Fruit fly (Drosophila melanogaster) whole organism, wandering third instar larva: ENCODE data around the gene Uch.

Source experiments
- Abd-B ChIP-seq: fragments of >200 bp; optimal IDR thresholded peaks from 2 replicates; lab custom pipeline; 2017; ENCODE audit warnings: missing biosample characterization, missing genetic modification characterization
- CG32264 ChIP-seq: fragments of 200-800 bp; sonication (Bioruptor generic); optimal IDR thresholded peaks from 2 replicates; lab custom pipeline; 2016; ENCODE audit warnings: missing biosample characterization, missing genetic modification characterization
- CG9705 ChIP-seq: fragments of 200-800 bp; sonication (Bioruptor generic); optimal IDR thresholded peaks from 2 replicates; lab custom pipeline; 2018; ENCODE audit warnings: missing biosample characterization, mild to moderate bottlenecking, missing genetic modification characterization
- CrebA ChIP-seq: fragments of 200-800 bp; sonication (Bioruptor generic); optimal IDR thresholded peaks from 2 replicates; lab custom pipeline; 2016; ENCODE audit warnings: missing biosample characterization, mild to moderate bottlenecking, missing genetic modification characterization, borderline replicate concordance
- Dfd ChIP-seq: fragments of >200 bp; optimal IDR thresholded peaks from 2 replicates; lab custom pipeline; 2017; ENCODE audit warnings: missing biosample characterization, missing genetic modification characterization
- Dif ChIP-seq: fragments of 200-275, 200-300 bp; sonication (Bioruptor generic); optimal IDR thresholded peaks from 2 replicates; lab custom pipeline; 2018; ENCODE audit warnings: missing biosample characterization, missing genetic modification characterization; ENCODE audit not compliant: partially characterized antibody
- GATAd ChIP-seq: sonication (Bioruptor generic); optimal IDR thresholded peaks from 2 replicates; lab custom pipeline; 2016; ENCODE audit warnings: missing biosample characterization, missing genetic modification characterization
- HLH106 ChIP-seq: fragments of 200-800 bp; optimal IDR thresholded peaks from 3 replicates; lab custom pipeline; 2019; ENCODE audit warnings: missing biosample characterization, mild to moderate bottlenecking, missing genetic modification characterization, moderate library complexity
- Hnf4 ChIP-seq: fragments of 200-800 bp; sonication (Bioruptor generic); optimal IDR thresholded peaks from 2 replicates; lab custom pipeline; 2016; ENCODE audit warnings: missing biosample characterization, mild to moderate bottlenecking, missing genetic modification characterization
- Hr78 ChIP-seq: fragments of >200 bp; optimal IDR thresholded peaks from 2 replicates; lab custom pipeline; 2017; ENCODE audit warnings: missing biosample characterization, missing genetic modification characterization
- Hr83 ChIP-seq: fragments of 200-300 bp; sonication (Bioruptor generic); optimal IDR thresholded peaks from 2 replicates; lab custom pipeline; 2016; ENCODE audit warnings: missing biosample characterization, mild to moderate bottlenecking, missing genetic modification characterization, moderate library complexity; ENCODE audit not compliant: poor library complexity, severe bottlenecking
- Jra ChIP-seq: sonication (Bioruptor generic); optimal IDR thresholded peaks from 2 replicates; lab custom pipeline; 2016; ENCODE audit warnings: missing biosample characterization, missing genetic modification characterization
- Mio ChIP-seq: sonication (Bioruptor generic); optimal IDR thresholded peaks from 2 replicates; lab custom pipeline; 2016; ENCODE audit warnings: missing biosample characterization, missing genetic modification characterization
- Myc ChIP-seq: fragments of >200 bp; optimal IDR thresholded peaks from 2 replicates; lab custom pipeline; 2017
- N ChIP-seq: fragments of >200 bp; optimal IDR thresholded peaks from 2 replicates; lab custom pipeline; 2018; ENCODE audit warnings: missing biosample characterization, missing external identifiers, missing genetic modification characterization
- OdsH ChIP-seq: fragments of 200-800 bp; sonication (Bioruptor generic); optimal IDR thresholded peaks from 2 replicates; lab custom pipeline; 2016; ENCODE audit warnings: missing biosample characterization, mild to moderate bottlenecking, missing genetic modification characterization
- Rel ChIP-seq, 2 experiments: fragments of 200-800 bp; sonication (Bioruptor generic) in 1 of 2; optimal IDR thresholded peaks; 2 replicates in 1 of 2; 3 replicates in 1 of 2; lab custom pipeline; 2016 to 2019; ENCODE audit warnings: mild to moderate bottlenecking in 2 of 2, missing biosample characterization in 2 of 2, missing genetic modification characterization in 2 of 2, moderate library complexity in 1 of 2
- Sp1 ChIP-seq: fragments of 200-800 bp; sonication (Bioruptor generic); optimal IDR thresholded peaks from 3 replicates; lab custom pipeline; 2019; ENCODE audit warnings: missing biosample characterization, mild to moderate bottlenecking, missing genetic modification characterization, moderate library complexity
- Vsx2 ChIP-seq: fragments of 200-300, 225-300 bp; sonication (Bioruptor generic); optimal IDR thresholded peaks from 2 replicates; lab custom pipeline; 2018; ENCODE audit warnings: missing biosample characterization, missing genetic modification characterization; ENCODE audit not compliant: partially characterized antibody
- br ChIP-seq: fragments of 200-800 bp; sonication (Bioruptor generic); optimal IDR thresholded peaks from 2 replicates; lab custom pipeline; 2016; ENCODE audit warnings: missing biosample characterization, missing genetic modification characterization
- brk ChIP-seq: fragments of 200-800 bp; sonication (Bioruptor generic); optimal IDR thresholded peaks from 2 replicates; lab custom pipeline; 2016; ENCODE audit warnings: missing biosample characterization, mild to moderate bottlenecking, missing genetic modification characterization
- dl ChIP-seq, 2 experiments: fragments of 175-275, 200-275 bp in 1 of 2; fragments of 200-275 bp in 1 of 2; sonication (Bioruptor generic); optimal IDR thresholded peaks; lab custom pipeline; 2018; ENCODE audit warnings: mild to moderate bottlenecking in 2 of 2, missing biosample characterization in 2 of 2, missing genetic modification characterization in 2 of 2, moderate library complexity in 2 of 2; ENCODE audit not compliant: partially characterized antibody in 2 of 2, insufficient read depth in 1 of 2
- dmrt93B ChIP-seq: fragments of 200-800 bp; sonication (Bioruptor generic); optimal IDR thresholded peaks from 2 replicates; lab custom pipeline; 2018; ENCODE audit warnings: missing biosample characterization, mild to moderate bottlenecking, missing genetic modification characterization
- dsf ChIP-seq: sonication (Bioruptor generic); optimal IDR thresholded peaks from 2 replicates; lab custom pipeline; 2016; ENCODE audit warnings: missing biosample characterization, missing genetic modification characterization, borderline replicate concordance
- ey ChIP-seq: fragments of 200-800 bp; sonication (Bioruptor generic); optimal IDR thresholded peaks from 2 replicates; lab custom pipeline; 2016; ENCODE audit warnings: missing biosample characterization, missing genetic modification characterization
- foxo ChIP-seq, 2 experiments: fragments of 200-800 bp; sonication (Bioruptor generic); optimal IDR thresholded peaks; 2 replicates in 1 of 2; 3 replicates in 1 of 2; lab custom pipeline; 2016 to 2017; ENCODE audit warnings: missing biosample characterization in 2 of 2, missing genetic modification characterization in 2 of 2
- fru ChIP-seq: fragments of 200-800 bp; sonication (Bioruptor generic); optimal IDR thresholded peaks from 3 replicates; lab custom pipeline; 2016; ENCODE audit warnings: missing biosample characterization, mild to moderate bottlenecking, missing genetic modification characterization
- h ChIP-seq: fragments of 200-800 bp; sonication (Bioruptor generic); optimal IDR thresholded peaks from 3 replicates; lab custom pipeline; 2016; ENCODE audit warnings: missing biosample characterization, mild to moderate bottlenecking, missing genetic modification characterization
- jim ChIP-seq: fragments of 175-275, 200-325 bp; sonication (Bioruptor generic); optimal IDR thresholded peaks from 2 replicates; lab custom pipeline; 2016; ENCODE audit warnings: missing biosample characterization, mild to moderate bottlenecking, missing genetic modification characterization
- lola ChIP-seq: fragments of >200 bp; optimal IDR thresholded peaks from 2 replicates; lab custom pipeline; 2017; ENCODE audit warnings: missing biosample characterization, missing genetic modification characterization
- pan ChIP-seq: fragments of >200 bp; optimal IDR thresholded peaks from 2 replicates; lab custom pipeline; 2017
- psq ChIP-seq: fragments of 200-800 bp; sonication (Bioruptor generic); optimal IDR thresholded peaks from 3 replicates; lab custom pipeline; 2017; ENCODE audit warnings: missing biosample characterization, mild to moderate bottlenecking, missing genetic modification characterization, moderate library complexity
- rgr ChIP-seq: fragments of 200-800 bp; sonication (Bioruptor generic); optimal IDR thresholded peaks from 3 replicates; lab custom pipeline; 2016; ENCODE audit warnings: missing biosample characterization, mild to moderate bottlenecking, missing genetic modification characterization
- sage ChIP-seq: fragments of 200-800 bp; sonication (Bioruptor generic); optimal IDR thresholded peaks from 2 replicates; lab custom pipeline; 2016; ENCODE audit warnings: missing biosample characterization, mild to moderate bottlenecking, missing genetic modification characterization
- sv ChIP-seq: fragments of 200-800 bp; sonication (Bioruptor generic); optimal IDR thresholded peaks from 3 replicates; lab custom pipeline; 2016; ENCODE audit warnings: missing biosample characterization, missing genetic modification characterization
- tai ChIP-seq: sonication (Bioruptor generic); optimal IDR thresholded peaks from 2 replicates; lab custom pipeline; 2016; ENCODE audit warnings: missing biosample characterization, missing genetic modification characterization
- usp ChIP-seq: fragments of >200 bp; optimal IDR thresholded peaks from 2 replicates; lab custom pipeline; 2017; ENCODE audit warnings: missing biosample characterization, missing genetic modification characterization
- woc ChIP-seq: sonication (Bioruptor generic); optimal IDR thresholded peaks from 2 replicates; lab custom pipeline; 2016; ENCODE audit warnings: missing biosample characterization, mild to moderate bottlenecking, missing genetic modification characterization

The Uch gene

DNA sequence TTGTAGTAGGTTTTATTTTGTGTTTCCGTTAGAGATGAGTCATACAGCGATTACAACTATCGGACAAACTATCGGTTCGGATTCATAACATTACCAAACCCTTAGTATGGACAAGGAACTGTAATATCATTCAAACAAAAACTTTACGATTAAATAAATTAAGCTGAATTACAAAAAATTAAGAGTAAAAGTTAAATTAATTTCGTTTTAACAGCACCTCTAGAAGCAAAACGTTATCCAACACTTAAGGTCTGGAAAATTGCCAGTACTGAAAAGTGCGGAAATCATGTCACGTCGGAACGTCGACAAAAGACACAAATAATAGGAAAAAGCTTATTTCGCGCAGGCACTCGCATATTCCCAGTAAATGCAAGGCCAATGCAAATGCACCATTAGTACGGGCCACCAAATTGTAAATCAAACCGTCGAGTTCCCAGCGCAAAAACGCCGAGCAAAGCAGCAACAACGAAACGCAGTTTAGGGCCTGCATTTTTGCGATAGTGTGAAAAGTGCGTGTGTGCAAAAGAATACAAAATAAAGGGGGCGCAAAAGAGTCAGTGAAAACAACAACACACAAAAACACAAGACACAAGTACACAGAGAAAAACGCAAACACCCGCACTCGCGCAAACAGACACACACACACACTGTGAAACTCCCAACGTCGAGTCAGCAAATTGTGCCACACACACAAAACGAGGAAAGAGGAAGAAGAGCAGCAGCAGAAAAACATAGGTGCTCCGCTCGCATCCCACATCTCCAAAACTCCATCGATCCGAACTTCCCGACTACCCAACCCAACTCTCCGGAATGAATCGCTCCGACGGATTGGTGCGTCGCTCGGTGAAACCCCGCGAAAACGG, 12.5 kb upstream of the Uch start, which contains the start of the genes CG15387 and sau (continued):
- no peak for TF ChIP-seq dl (GFP tag; optimal IDR thresholded peaks at IDR 0.05; lab: Kevin White, UChicago; ENCODE audit: insufficient read depth in 1 of 2, partially characterized antibody in 2 of 2)
- TF ChIP-seq Mio (GFP tag; lab: Kevin White, UChicago) = peak; percentile 62

- TF ChIP-seq Dif (GFP tag; lab: Kevin White, UChicago) = peak; percentile 25
- TF ChIP-seq usp (GFP tag; lab: Kevin White, UChicago) = no peak
- TF ChIP-seq h (GFP tag; lab: Kevin White, UChicago) = no peak
- TF ChIP-seq sage (GFP tag; lab: Kevin White, UChicago) = peak; percentile 9
These were observed 8.4 kb upstream of the Uch start for dm6 chr2L:2222377-2222776.

DNA sequence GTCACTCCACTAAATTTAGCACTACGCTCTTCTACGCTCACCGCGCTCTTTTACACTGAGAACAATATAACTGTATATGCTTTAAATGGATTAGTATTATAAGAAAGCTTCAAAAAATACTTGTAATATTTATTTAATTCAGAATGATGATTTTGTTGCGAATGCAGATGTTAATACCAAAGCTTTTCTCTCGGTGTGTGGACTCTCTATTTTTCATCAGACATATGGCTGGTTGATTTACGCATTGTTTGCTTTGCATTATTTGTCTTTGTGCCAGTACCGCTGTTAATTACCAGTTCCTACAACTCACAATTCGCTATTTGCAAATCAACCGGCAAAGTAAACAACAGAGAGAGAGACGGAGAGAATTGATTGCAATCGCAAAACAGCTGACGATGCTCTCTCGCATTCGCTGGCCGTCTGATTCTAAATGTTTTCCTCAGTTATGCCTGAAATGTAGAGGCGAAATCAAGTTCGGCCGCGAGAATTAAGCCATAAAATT, 7.7 kb upstream of the Uch start:
- TF ChIP-seq GATAd (GFP tag; lab: Kevin White, UChicago) (peak; percentile 96), fru (GFP tag; lab: Kevin White, UChicago) (peak; percentile 98), br (GFP tag; lab: Kevin White, UChicago) (peak; percentile 99), OdsH (GFP tag; lab: Kevin White, UChicago) (peak; percentile 99), Jra (peak; percentile 98), pan (no peak), woc (GFP tag; lab: Kevin White, UChicago) (peak; percentile 93), brk (peak; percentile 98), CG32264 (peak; percentile 95), HLH106 (peak; percentile 97), Vsx2 (GFP tag; lab: Kevin White, UChicago) (no peak), foxo (GFP tag; optimal IDR thresholded peaks at IDR 0.05; lab: Kevin White, UChicago) (peak; percentile 85 to 98), sage (GFP tag; lab: Kevin White, UChicago) (peak; percentile 96), Hr83 (GFP tag; lab: Kevin White, UChicago) (peak; percentile 100), jim (GFP tag; lab: Kevin White, UChicago) (peak; percentile 83), Dfd (no peak), usp (GFP tag; lab: Kevin White, UChicago) (no peak), psq (GFP tag; lab: Kevin White, UChicago) (peak; percentile 98), rgr (peak; percentile 99), dsf (GFP tag; lab: Kevin White, UChicago) (peak; percentile 93), CrebA (GFP tag; lab: Kevin White, UChicago) (no peak), Sp1 (peak; percentile 99), Mio (GFP tag; lab: Kevin White, UChicago) (peak; percentile 86), sv (peak; percentile 89), Myc (lab: Kevin White, UChicago) (no peak), dmrt93B (peak; percentile 89), Hnf4 (GFP tag; lab: Kevin White, UChicago) (peak; percentile 99), Dif (GFP tag; lab: Kevin White, UChicago) (peak; percentile 78), ey (GFP tag; lab: Kevin White, UChicago) (peak; percentile 98), N (GFP tag; lab: Kevin White, UChicago) (no peak), tai (peak; percentile 97), dl (GFP tag; optimal IDR thresholded peaks at IDR 0.05; lab: Kevin White, UChicago; ENCODE audit: insufficient read depth in 1 of 2, partially characterized antibody in 2 of 2) (peak; percentile 54 to 79), Abd-B (GFP tag; lab: Kevin White, UChicago) (no peak), Hr78 (no peak), lola (no peak), Rel (GFP tag; optimal IDR thresholded peaks at IDR 0.05; lab: Kevin White, UChicago) (peak; percentile 87), Rel (tag; optimal IDR thresholded peaks at IDR 0.05; lab: Kevin White, UChicago) (peak; percentile 88), h (GFP tag; lab: Kevin White, UChicago) (peak; percentile 99), CG9705 (GFP tag; lab: Kevin White, UChicago) (peak; percentile 89)
